Worm (Caenorhabditis elegans) whole organism, young adult: ENCODE measurements around the gene sdz-11.
"Not testable (repeated sequence)": the region's sequence is repeated elsewhere in the genome, so short reads cannot be mapped to it uniquely, and the experiment has no call there.

ENCODE experiments used
- D2030.7 ChIP-seq: fragments of 200-800 bp; sonication (Bioruptor generic); IDR thresholded peaks from 2 replicates; pipeline ENCODE4 v1.3.6; 2022; ENCODE audit warnings: missing genetic modification reagents, missing genetic modification characterization, missing compliant biosample characterization
- F37B4.10 ChIP-seq: fragments of 200-800 bp; sonication (Bioruptor generic); IDR thresholded peaks from 2 replicates; pipeline ENCODE4 v1.3.6; 2022; ENCODE audit warnings: missing genetic modification characterization, missing compliant biosample characterization
- F39B2.1 ChIP-seq: fragments of 200-800 bp; sonication (Bioruptor generic); IDR thresholded peaks from 2 replicates; pipeline ENCODE4 v1.3.6; 2022; ENCODE audit warnings: missing genetic modification reagents, missing genetic modification characterization, missing compliant biosample characterization
- F52B5.7 ChIP-seq: sonication (generic microtip); optimal IDR thresholded peaks from 2 replicates; lab custom pipeline; 2016; ENCODE audit warnings: mild to moderate bottlenecking, missing genetic modification characterization, missing compliant biosample characterization
- F55B11.4 ChIP-seq: sonication (generic microtip); optimal IDR thresholded peaks from 2 replicates; lab custom pipeline; 2016; ENCODE audit warnings: missing compliant biosample characterization, missing genetic modification characterization, borderline replicate concordance; ENCODE audit not compliant: insufficient read depth
- T07F8.4 ChIP-seq: sonication (generic microtip); optimal IDR thresholded peaks from 2 replicates; lab custom pipeline; 2016; ENCODE audit warnings: mild to moderate bottlenecking, missing genetic modification characterization, moderate library complexity, missing compliant biosample characterization
- T26A5.8 ChIP-seq: sonication (generic microtip); optimal IDR thresholded peaks from 2 replicates; lab custom pipeline; 2016; ENCODE audit warnings: missing genetic modification characterization, missing compliant biosample characterization
- Y67H2A.10 ChIP-seq: fragments of 200-800 bp; sonication (Bioruptor generic); conservative IDR thresholded peaks from 2 replicates; pipeline ENCODE4 v1.3.6; 2022; ENCODE audit warnings: missing genetic modification reagents, missing genetic modification characterization, missing compliant biosample characterization
- bed-1 ChIP-seq: fragments of 200-800 bp; sonication (Bioruptor generic); IDR thresholded peaks from 2 replicates; pipeline ENCODE4 v1.3.6; 2022; ENCODE audit warnings: missing genetic modification reagents, missing genetic modification characterization, missing compliant biosample characterization
- cebp-1 ChIP-seq, 2 experiments: fragments of 200-800 bp in 1 of 2; sonication (Bioruptor generic) in 1 of 2; sonication (generic microtip) in 1 of 2; IDR thresholded peaks in 1 of 2; optimal IDR thresholded peaks in 1 of 2; 2 replicates each; pipeline versions ENCODE4 v1.3.6 to Lab custom; 2017 to 2022; ENCODE audit warnings: missing compliant biosample characterization in 2 of 2, missing genetic modification characterization in 2 of 2, mild to moderate bottlenecking in 1 of 2, missing genetic modification reagents in 1 of 2, moderate library complexity in 1 of 2
- ceh-40 ChIP-seq: fragments of 200-800 bp; sonication (Bioruptor generic); IDR thresholded peaks from 2 replicates; pipeline ENCODE4 v1.3.6; 2022; ENCODE audit warnings: missing genetic modification characterization, missing compliant biosample characterization
- ceh-79 ChIP-seq: sonication (generic microtip); optimal IDR thresholded peaks from 2 replicates; lab custom pipeline; 2017; ENCODE audit warnings: mild to moderate bottlenecking, missing genetic modification characterization, missing compliant biosample characterization
- egl-18 ChIP-seq: fragments of 200-800 bp; sonication (Bioruptor generic); IDR thresholded peaks from 2 replicates; pipeline ENCODE4 v1.3.6; 2022; ENCODE audit warnings: missing genetic modification reagents, missing genetic modification characterization, missing compliant biosample characterization
- ets-4 ChIP-seq: fragments of 200-800 bp; sonication (Bioruptor generic); optimal IDR thresholded peaks from 2 replicates; lab custom pipeline; 2018; ENCODE audit warnings: mild to moderate bottlenecking, missing genetic modification characterization, missing compliant biosample characterization
- him-1 ChIP-seq: sonication (generic microtip); optimal IDR thresholded peaks from 2 replicates; lab custom pipeline; 2016; ENCODE audit warnings: missing genotype, missing genetic modification reagents, missing genetic modification characterization, missing compliant biosample characterization
- lin-26 ChIP-seq: fragments of 200-800 bp; sonication (Bioruptor generic); IDR thresholded peaks from 2 replicates; pipeline ENCODE4 v1.3.6; 2022; ENCODE audit warnings: missing genetic modification reagents, missing genetic modification characterization, missing compliant biosample characterization
- lir-1 ChIP-seq: fragments of 200-800 bp; sonication (Bioruptor generic); conservative IDR thresholded peaks from 2 replicates; pipeline ENCODE4 v1.3.6; 2022; ENCODE audit warnings: missing genetic modification reagents, missing genetic modification characterization, missing compliant biosample characterization
- lsy-27 ChIP-seq: sonication (generic microtip); optimal IDR thresholded peaks from 2 replicates; lab custom pipeline; 2017; ENCODE audit warnings: missing genetic modification characterization, mild to moderate bottlenecking, missing compliant biosample characterization, antibody characterized with exemption, missing genotype, borderline replicate concordance; ENCODE audit not compliant: insufficient read depth
- mel-28 ChIP-seq: sonication (generic microtip); optimal IDR thresholded peaks from 2 replicates; lab custom pipeline; 2016; ENCODE audit warnings: borderline replicate concordance, mild to moderate bottlenecking, missing genetic modification characterization, missing compliant biosample characterization
- mxl-1 ChIP-seq: sonication (generic microtip); optimal IDR thresholded peaks from 2 replicates; lab custom pipeline; 2016; ENCODE audit warnings: missing genetic modification characterization, missing compliant biosample characterization
- nfya-1 ChIP-seq: sonication (generic microtip); optimal IDR thresholded peaks from 2 replicates; lab custom pipeline; 2017; ENCODE audit warnings: antibody characterized with exemption, missing compliant biosample characterization, missing genetic modification characterization, borderline replicate concordance; ENCODE audit not compliant: insufficient read depth
- nhr-120 ChIP-seq: fragments of 200-800 bp; sonication (Bioruptor generic); IDR thresholded peaks from 2 replicates; pipeline ENCODE4 v1.3.6; 2022; ENCODE audit warnings: missing genetic modification characterization, missing compliant biosample characterization
- nhr-179 ChIP-seq: sonication (generic microtip); optimal IDR thresholded peaks from 2 replicates; lab custom pipeline; 2016; ENCODE audit warnings: mild to moderate bottlenecking, missing genetic modification characterization, missing compliant biosample characterization
- nhr-80 ChIP-seq: sonication (generic microtip); optimal IDR thresholded peaks from 2 replicates; lab custom pipeline; 2016; ENCODE audit warnings: missing genetic modification characterization, missing compliant biosample characterization
- nhr-90 ChIP-seq: sonication (generic microtip); optimal IDR thresholded peaks from 2 replicates; lab custom pipeline; 2016; ENCODE audit warnings: missing genotype, mild to moderate bottlenecking, missing genetic modification characterization, missing compliant biosample characterization
- pbrm-1 ChIP-seq: fragments of 200-800 bp; sonication (Bioruptor generic); IDR thresholded peaks from 2 replicates; pipeline ENCODE4 v1.3.6; 2022; ENCODE audit warnings: missing genetic modification reagents, missing genetic modification characterization, missing compliant biosample characterization
- rpc-1 ChIP-seq, 2 experiments: fragments of 150-350 bp in 1 of 2; sonication (generic microtip) in 1 of 2; optimal IDR thresholded peaks; 2 replicates each; lab custom pipeline; 2014 to 2018; ENCODE audit warnings: missing biosample characterization in 1 of 2, missing genetic modification characterization in 1 of 2, missing genetic modification reagents in 1 of 2, missing genotype in 1 of 2
- snpc-1.1 ChIP-seq: sonication (generic microtip); optimal IDR thresholded peaks from 2 replicates; lab custom pipeline; 2017; ENCODE audit warnings: missing genetic modification characterization, mild to moderate bottlenecking, missing compliant biosample characterization, antibody characterized with exemption, moderate library complexity, missing genotype, missing genetic modification reagents; ENCODE audit not compliant: insufficient read depth
- snpc-3.4 ChIP-seq: sonication (generic microtip); optimal IDR thresholded peaks from 2 replicates; lab custom pipeline; 2017; ENCODE audit warnings: missing genetic modification characterization, mild to moderate bottlenecking, missing compliant biosample characterization, antibody characterized with exemption, moderate library complexity, missing genotype, missing genetic modification reagents
- somi-1 ChIP-seq: fragments of 200-800 bp; sonication (Bioruptor generic); optimal IDR thresholded peaks from 2 replicates; lab custom pipeline; 2018; ENCODE audit warnings: mild to moderate bottlenecking, missing genetic modification characterization, missing compliant biosample characterization
- tlf-1 ChIP-seq: fragments of 200-800 bp; sonication (Bioruptor generic); optimal IDR thresholded peaks from 2 replicates; lab custom pipeline; 2018; ENCODE audit warnings: mild to moderate bottlenecking, missing genetic modification characterization, missing compliant biosample characterization
- unc-130 ChIP-seq: sonication (generic microtip); optimal IDR thresholded peaks from 2 replicates; lab custom pipeline; 2016; ENCODE audit warnings: missing genetic modification reagents, missing genetic modification characterization, missing compliant biosample characterization
- ztf-25 ChIP-seq: fragments of 200-800 bp; sonication (Bioruptor generic); IDR thresholded peaks from 2 replicates; pipeline ENCODE4 v1.3.6; 2022; ENCODE audit warnings: missing genetic modification reagents, missing genetic modification characterization, missing compliant biosample characterization
- ztf-28 ChIP-seq: fragments of 200-800 bp; sonication (Bioruptor generic); IDR thresholded peaks from 2 replicates; pipeline ENCODE4 v1.3.6; 2022; ENCODE audit warnings: missing genetic modification reagents, missing genetic modification characterization, missing compliant biosample characterization

The sdz-11 gene

DNA sequence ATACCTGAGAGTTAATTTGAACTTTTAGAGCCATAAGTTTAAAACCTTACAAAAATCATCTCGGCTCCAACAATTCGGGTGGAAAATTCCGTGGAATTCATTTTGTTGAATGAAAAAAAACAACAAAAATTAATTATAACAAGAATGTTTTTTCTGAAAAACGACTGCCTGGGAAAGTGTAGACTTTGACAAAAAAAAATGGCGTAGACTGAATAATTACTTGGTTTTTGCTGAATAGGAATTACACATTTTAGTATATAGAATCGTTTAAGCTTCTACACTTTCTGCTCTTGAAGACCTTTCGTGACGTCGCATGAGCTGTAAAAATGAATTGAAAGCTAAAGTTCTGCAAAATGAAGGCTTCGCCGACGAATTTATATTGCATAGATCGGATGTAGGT lies 12.4 kb upstream of the sdz-11 start, which contains the start of gene srx-112:
Gene srx-112 (minus strand): TSS at position 101 of the 400 bp plus-strand sequence.
- TF ChIP-seq mel-28 (tag; lab: Kevin White, UChicago) (no peak), ceh-40 (GFP tag; lab: Robert Waterston, UW) (no peak), nhr-90 (no peak), somi-1 (GFP tag; lab: Kevin White, UChicago) (no peak), snpc-1.1 (no peak), nfya-1 (no peak), F55B11.4 (no peak), ztf-28 (GFP tag; lab: Robert Waterston, UW) (no peak), F37B4.10 (no peak), F39B2.1 (GFP tag; lab: Robert Waterston, UW) (no peak), T07F8.4 (tag; lab: Kevin White, UChicago) (no peak), T26A5.8 (tag; lab: Kevin White, UChicago) (no peak), F52B5.7 (tag; lab: Kevin White, UChicago) (no peak), D2030.7 (no peak)

DNA sequence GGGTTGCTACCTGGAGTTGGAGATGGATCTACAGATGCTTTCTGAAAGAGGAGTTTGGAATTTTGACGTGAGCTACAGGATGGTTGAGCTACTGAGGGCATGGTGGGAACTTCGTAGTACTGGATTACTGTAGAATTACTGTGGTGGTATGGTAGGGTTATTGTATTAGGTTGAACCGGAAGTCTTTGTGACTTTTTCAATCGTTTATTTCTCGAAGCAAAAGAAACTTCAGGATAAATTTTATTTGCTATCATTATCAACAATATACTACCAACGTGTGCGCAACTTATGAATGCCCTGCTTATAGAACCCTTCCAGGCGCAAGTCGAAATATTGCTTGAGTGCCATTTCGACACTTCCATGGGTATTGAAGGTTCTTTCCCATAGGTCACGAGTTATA lies 9.5 kb upstream of the sdz-11 start, which contains the start of gene T24E12.6:
Gene T24E12.6 (minus strand): TSS at position 101 of the 400 bp plus-strand sequence.
- TF ChIP-seq bed-1, lir-1, nhr-120 (GFP tag; lab: Robert Waterston, UW): not testable (repeated sequence)

DNA sequence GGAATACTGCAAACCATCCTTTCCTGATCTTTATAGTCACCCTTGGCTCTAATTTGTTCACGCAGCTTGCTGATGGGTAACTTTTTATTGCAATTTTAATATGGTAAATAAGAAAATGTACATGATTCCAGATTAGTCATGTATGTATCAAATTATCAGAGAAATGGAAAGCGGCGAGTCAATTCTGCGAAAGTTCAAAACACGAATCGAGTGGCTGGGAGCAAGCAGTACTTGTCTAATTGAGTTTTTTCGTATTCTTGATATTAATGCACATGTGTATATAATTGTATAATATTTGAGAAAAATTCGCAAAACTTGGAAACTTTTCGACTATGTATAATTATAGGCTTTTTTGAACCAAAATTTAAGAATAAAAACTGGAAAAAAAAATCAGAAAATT lies 6.9 kb upstream of the sdz-11 start, which contains the start of gene T24E12.12:
Gene T24E12.12 (plus strand): TSS at position 281 of the 400 bp plus-strand sequence.
- no peak for TF ChIP-seq Y67H2A.10
- TF ChIP-seq egl-18 (GFP tag; lab: Robert Waterston, UW) = no peak
- no peak for TF ChIP-seq ceh-79 (tag; lab: Kevin White, UChicago)
- TF ChIP-seq nhr-80 = no peak
- no peak for TF ChIP-seq him-1 (tag; lab: Kevin White, UChicago)
- TF ChIP-seq rpc-1 (optimal IDR thresholded peaks at IDR 0.05; lab: Kevin White, UChicago) = no peak
- no peak for TF ChIP-seq rpc-1 (tag; optimal IDR thresholded peaks at IDR 0.05; lab: Kevin White, UChicago)
- TF ChIP-seq nhr-179 (tag; lab: Kevin White, UChicago) = no peak
- TF ChIP-seq cebp-1 (GFP tag; IDR thresholded peaks at IDR 0.05; lab: Robert Waterston, UW) = no peak
- TF ChIP-seq cebp-1 (tag; optimal IDR thresholded peaks at IDR 0.05; lab: Kevin White, UChicago) = no peak
- TF ChIP-seq ztf-25 (GFP tag; lab: Robert Waterston, UW) = no peak
- TF ChIP-seq lsy-27 = no peak
- TF ChIP-seq ets-4 (GFP tag; lab: Kevin White, UChicago) = no peak
- no peak for TF ChIP-seq lin-26 (GFP tag; lab: Robert Waterston, UW)

DNA sequence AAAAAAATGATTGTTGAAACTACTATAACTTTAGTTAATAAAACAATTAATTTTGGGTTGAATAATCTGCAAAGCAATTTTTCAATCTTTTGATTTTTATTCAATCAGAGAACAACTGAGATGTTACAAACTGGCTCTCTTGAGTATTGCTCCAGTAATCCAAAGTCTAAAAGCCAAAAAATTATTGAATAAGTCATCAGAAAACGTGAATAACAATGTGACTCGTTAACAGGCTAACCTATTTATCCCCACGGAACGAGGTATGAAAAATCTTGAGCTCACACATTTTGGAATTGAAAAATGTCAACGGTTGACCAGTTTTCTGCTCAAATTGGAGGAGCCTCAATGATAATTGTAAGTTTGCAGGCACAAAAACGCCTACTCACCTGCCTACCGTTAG lies 5.4 kb upstream of the sdz-11 start, which contains the start of gene srx-111:
Gene srx-111 (plus strand): TSS at position 301 of the 400 bp plus-strand sequence.
- TF ChIP-seq pbrm-1 (GFP tag; lab: Robert Waterston, UW) (no peak), tlf-1 (GFP tag; lab: Kevin White, UChicago) (no peak), him-1 (tag; lab: Kevin White, UChicago) (no peak), snpc-3.4 (tag; lab: Kevin White, UChicago) (no peak), rpc-1 (optimal IDR thresholded peaks at IDR 0.05; lab: Kevin White, UChicago) (no peak), rpc-1 (tag; optimal IDR thresholded peaks at IDR 0.05; lab: Kevin White, UChicago) (no peak), mxl-1 (tag; lab: Kevin White, UChicago) (no peak), unc-130 (GFP tag; lab: Kevin White, UChicago) (no peak)
